Fruit fly (Drosophila melanogaster) whole organism, embryonic: ENCODE data around the gene foxo.
A peak's percentile ranks its signal among the peaks of the same experiment; 100 is the strongest.

Experiments used
- Ada2b ChIP-seq: fragments of 200-800 bp; sonication (Bioruptor generic); IDR thresholded peaks from 2 replicates; pipeline ENCODE4 v1.3.6; 2022; ENCODE audit warnings: missing biosample characterization, missing genetic modification characterization
- CG10543 ChIP-seq: fragments of 200-800 bp; sonication (Bioruptor generic); optimal IDR thresholded peaks from 3 replicates; lab custom pipeline; 2017; ENCODE audit warnings: missing biosample characterization, mild to moderate bottlenecking, missing genetic modification characterization, moderate library complexity
- CG12744 ChIP-seq: fragments of 200-800 bp; sonication (Bioruptor generic); optimal IDR thresholded peaks from 2 replicates; lab custom pipeline; 2016; ENCODE audit warnings: missing biosample characterization, missing genetic modification characterization
- CG12769 ChIP-seq: fragments of 200-800 bp; sonication (Bioruptor generic); optimal IDR thresholded peaks from 2 replicates; lab custom pipeline; 2019; ENCODE audit warnings: missing biosample characterization, mild to moderate bottlenecking, missing genetic modification characterization, moderate library complexity
- CG14667 ChIP-seq: fragments of 200-800 bp; sonication (Bioruptor generic); IDR thresholded peaks from 2 replicates; pipeline ENCODE4 v1.3.6; 2022; ENCODE audit warnings: missing biosample characterization, missing genetic modification characterization
- CG1529 ChIP-seq: fragments of 200-800 bp; sonication (Bioruptor generic); optimal IDR thresholded peaks from 3 replicates; lab custom pipeline; 2018; ENCODE audit warnings: missing biosample characterization, missing genetic modification characterization
- CG18476 ChIP-seq: fragments of 200-800 bp; sonication (Bioruptor generic); optimal IDR thresholded peaks from 2 replicates; lab custom pipeline; 2016; ENCODE audit warnings: missing biosample characterization, mild to moderate bottlenecking, missing genetic modification characterization
- CG2199 ChIP-seq: fragments of 200-800 bp; sonication (Bioruptor generic); IDR thresholded peaks from 3 replicates; pipeline ENCODE4 v1.3.6; 2022; ENCODE audit warnings: missing biosample characterization, missing genetic modification characterization
- CG2678 ChIP-seq: fragments of 200-800 bp; sonication (Bioruptor generic); optimal IDR thresholded peaks from 3 replicates; lab custom pipeline; 2019; ENCODE audit warnings: missing biosample characterization, mild to moderate bottlenecking, missing genetic modification characterization, moderate library complexity
- CG30020 ChIP-seq: fragments of 200-800 bp; optimal IDR thresholded peaks from 2 replicates; lab custom pipeline; 2019; ENCODE audit warnings: missing biosample characterization, mild to moderate bottlenecking, missing genetic modification characterization, moderate library complexity
- CG30403 ChIP-seq: fragments of 200-800 bp; sonication (Bioruptor generic); optimal IDR thresholded peaks from 3 replicates; lab custom pipeline; 2016; ENCODE audit warnings: missing biosample characterization, missing genetic modification characterization
- CG3065 ChIP-seq: fragments of 200-800 bp; sonication (Bioruptor generic); optimal IDR thresholded peaks from 2 replicates; lab custom pipeline; 2016; ENCODE audit warnings: missing biosample characterization, missing genetic modification characterization
- CG3163 ChIP-seq: fragments of 200-800 bp; sonication (Bioruptor generic); optimal IDR thresholded peaks from 3 replicates; lab custom pipeline; 2016; ENCODE audit warnings: missing biosample characterization, missing genetic modification characterization
- CG34376 ChIP-seq: fragments of 200-800 bp; sonication (Bioruptor generic); optimal IDR thresholded peaks from 2 replicates; lab custom pipeline; 2018; ENCODE audit warnings: missing biosample characterization, mild to moderate bottlenecking, missing genetic modification characterization
- CG3847 ChIP-seq: fragments of 200-800 bp; sonication (Bioruptor generic); IDR thresholded peaks from 2 replicates; pipeline ENCODE4 v1.3.6; 2022; ENCODE audit warnings: missing biosample characterization, missing genetic modification characterization
- CG4707 ChIP-seq: fragments of 200-800 bp; sonication (Bioruptor generic); optimal IDR thresholded peaks from 2 replicates; lab custom pipeline; 2018; ENCODE audit warnings: missing biosample characterization, mild to moderate bottlenecking, missing genetic modification characterization, moderate library complexity
- CG7987 ChIP-seq: fragments of 200-800 bp; sonication (Bioruptor generic); optimal IDR thresholded peaks from 2 replicates; lab custom pipeline; 2018; ENCODE audit warnings: missing biosample characterization, mild to moderate bottlenecking, missing genetic modification characterization, moderate library complexity
- HmgD ChIP-seq: fragments of 200-800 bp; sonication (Bioruptor generic); optimal IDR thresholded peaks from 3 replicates; lab custom pipeline; 2016; ENCODE audit warnings: missing biosample characterization, missing genetic modification characterization
- Hr78 ChIP-seq, 2 experiments: fragments of 200-800 bp in 1 of 2; fragments of >200 bp in 1 of 2; sonication (Bioruptor generic) in 1 of 2; optimal IDR thresholded peaks; 2 replicates each; lab custom pipeline; 2017 to 2019; ENCODE audit warnings: missing biosample characterization in 2 of 2, missing genetic modification characterization in 2 of 2, mild to moderate bottlenecking in 1 of 2, moderate library complexity in 1 of 2
- Hsf ChIP-seq: fragments of 200-800 bp; sonication (Bioruptor generic); optimal IDR thresholded peaks from 3 replicates; lab custom pipeline; 2016; ENCODE audit warnings: missing biosample characterization, missing genetic modification characterization
- Kr ChIP-seq: fragments of 200-800 bp; sonication (Bioruptor generic); optimal IDR thresholded peaks from 2 replicates; lab custom pipeline; 2017; ENCODE audit warnings: missing biosample characterization, mild to moderate bottlenecking, missing genetic modification characterization
- Lhr ChIP-seq: fragments of 200-800 bp; sonication (Bioruptor generic); optimal IDR thresholded peaks from 3 replicates; lab custom pipeline; 2017; ENCODE audit warnings: mild to moderate bottlenecking, missing biosample characterization, missing genetic modification reagents, missing genetic modification characterization
- MBD-R2 ChIP-seq: fragments of 200-800 bp; sonication (Bioruptor generic); IDR thresholded peaks from 2 replicates; pipeline ENCODE4 v1.3.6; 2022; ENCODE audit warnings: missing biosample characterization, missing genetic modification characterization
- Meics ChIP-seq: fragments of 200-800 bp; sonication (Bioruptor generic); optimal IDR thresholded peaks from 2 replicates; lab custom pipeline; 2017; ENCODE audit warnings: missing biosample characterization, mild to moderate bottlenecking, missing genetic modification characterization
- Sry-β ChIP-seq: fragments of 200-800 bp; sonication (Bioruptor generic); optimal IDR thresholded peaks from 2 replicates; lab custom pipeline; 2018; ENCODE audit warnings: missing biosample characterization, mild to moderate bottlenecking, missing genetic modification characterization, moderate library complexity
- Ssrp ChIP-seq: fragments of 200-800 bp; sonication (Bioruptor generic); optimal IDR thresholded peaks from 2 replicates; lab custom pipeline; 2018; ENCODE audit warnings: missing biosample characterization, mild to moderate bottlenecking, missing genetic modification characterization, moderate library complexity
- Trl ChIP-seq, 3 experiments: fragments of >200 bp in 2 of 3; fragments of 200-800 bp in 1 of 3; sonication (Bioruptor generic) in 1 of 3; optimal IDR thresholded peaks; 2 replicates in 1 of 3; 3 replicates in 2 of 3; lab custom pipeline; 2016 to 2017; ENCODE audit warnings: missing biosample characterization in 1 of 3, missing genetic modification characterization in 1 of 3
- Vsx1 ChIP-seq: fragments of 200-800 bp; sonication (Bioruptor generic); optimal IDR thresholded peaks from 2 replicates; lab custom pipeline; 2017; ENCODE audit warnings: missing biosample characterization, mild to moderate bottlenecking, missing genetic modification characterization, missing genetic modification reagents
- ap ChIP-seq: fragments of 200-800 bp; sonication (Bioruptor generic); IDR thresholded peaks from 2 replicates; pipeline ENCODE4 v1.3.6; 2022; ENCODE audit warnings: missing biosample characterization, missing genetic modification characterization
- chif ChIP-seq, 2 experiments: fragments of 200-800 bp; sonication (Bioruptor generic); optimal IDR thresholded peaks; 3 replicates each; lab custom pipeline; 2016; ENCODE audit warnings: missing biosample characterization in 2 of 2, missing genetic modification characterization in 2 of 2
- chinmo ChIP-seq: fragments of 200-800 bp; sonication (Bioruptor generic); IDR thresholded peaks from 4 replicates; pipeline ENCODE4 v1.3.6; 2022; ENCODE audit warnings: missing biosample characterization, missing genetic modification characterization; ENCODE audit not compliant: partially characterized antibody
- chn ChIP-seq: fragments of 200-800 bp; sonication (Bioruptor generic); optimal IDR thresholded peaks from 2 replicates; lab custom pipeline; 2016; ENCODE audit warnings: missing biosample characterization, missing genetic modification characterization
- ci ChIP-seq: fragments of 200-800 bp; sonication (Bioruptor generic); IDR thresholded peaks from 3 replicates; pipeline ENCODE4 v1.3.6; 2022; ENCODE audit warnings: missing biosample characterization, missing genetic modification characterization
- danr ChIP-seq: fragments of 200-800 bp; sonication (Bioruptor generic); IDR thresholded peaks from 2 replicates; pipeline ENCODE4 v1.3.6; 2022; ENCODE audit warnings: missing biosample characterization, missing genetic modification characterization
- dmrt99B ChIP-seq: fragments of 200-800 bp; sonication (Bioruptor generic); optimal IDR thresholded peaks from 2 replicates; lab custom pipeline; 2018; ENCODE audit warnings: missing biosample characterization, mild to moderate bottlenecking, missing genetic modification characterization, moderate library complexity
- exex ChIP-seq: fragments of 200-800 bp; sonication (Bioruptor generic); optimal IDR thresholded peaks from 4 replicates; lab custom pipeline; 2018; ENCODE audit warnings: missing biosample characterization, mild to moderate bottlenecking, missing genetic modification characterization, moderate library complexity
- fd64A ChIP-seq: fragments of 200-800 bp; sonication (Bioruptor generic); optimal IDR thresholded peaks from 3 replicates; lab custom pipeline; 2018; ENCODE audit warnings: missing biosample characterization, mild to moderate bottlenecking, missing genetic modification characterization
- grn ChIP-seq: fragments of 200-800 bp; sonication (Bioruptor generic); optimal IDR thresholded peaks from 3 replicates; lab custom pipeline; 2017; ENCODE audit warnings: missing biosample characterization, missing genetic modification characterization
- hbn ChIP-seq: fragments of 200-800 bp; sonication (Bioruptor generic); IDR thresholded peaks from 2 replicates; pipeline ENCODE4 v1.3.6; 2022; ENCODE audit warnings: missing biosample characterization, missing genetic modification characterization; ENCODE audit not compliant: partially characterized antibody
- mirr ChIP-seq: fragments of 200-800 bp; sonication (Bioruptor generic); optimal IDR thresholded peaks from 3 replicates; lab custom pipeline; 2018; ENCODE audit warnings: missing biosample characterization, mild to moderate bottlenecking, missing genetic modification characterization
- odd ChIP-seq: fragments of 200-800 bp; sonication (Bioruptor generic); optimal IDR thresholded peaks from 2 replicates; lab custom pipeline; 2017; ENCODE audit warnings: missing biosample characterization, mild to moderate bottlenecking, missing genetic modification characterization
- sug ChIP-seq: fragments of 200-800 bp; optimal IDR thresholded peaks from 2 replicates; lab custom pipeline; 2019; ENCODE audit warnings: missing biosample characterization, mild to moderate bottlenecking, missing genetic modification characterization, moderate library complexity
- tin ChIP-seq: fragments of 200-800 bp; sonication (Bioruptor generic); optimal IDR thresholded peaks from 3 replicates; lab custom pipeline; 2016; ENCODE audit warnings: missing biosample characterization, missing genetic modification characterization
- tio ChIP-seq: fragments of 200-800 bp; sonication (Bioruptor generic); optimal IDR thresholded peaks from 2 replicates; lab custom pipeline; 2017; ENCODE audit warnings: missing biosample characterization, missing genetic modification characterization, inconsistent platforms
- zf30C ChIP-seq: fragments of 200-800 bp; sonication (Bioruptor generic); optimal IDR thresholded peaks from 3 replicates; lab custom pipeline; 2018; ENCODE audit warnings: missing biosample characterization, mild to moderate bottlenecking, missing genetic modification characterization

The foxo gene

DNA sequence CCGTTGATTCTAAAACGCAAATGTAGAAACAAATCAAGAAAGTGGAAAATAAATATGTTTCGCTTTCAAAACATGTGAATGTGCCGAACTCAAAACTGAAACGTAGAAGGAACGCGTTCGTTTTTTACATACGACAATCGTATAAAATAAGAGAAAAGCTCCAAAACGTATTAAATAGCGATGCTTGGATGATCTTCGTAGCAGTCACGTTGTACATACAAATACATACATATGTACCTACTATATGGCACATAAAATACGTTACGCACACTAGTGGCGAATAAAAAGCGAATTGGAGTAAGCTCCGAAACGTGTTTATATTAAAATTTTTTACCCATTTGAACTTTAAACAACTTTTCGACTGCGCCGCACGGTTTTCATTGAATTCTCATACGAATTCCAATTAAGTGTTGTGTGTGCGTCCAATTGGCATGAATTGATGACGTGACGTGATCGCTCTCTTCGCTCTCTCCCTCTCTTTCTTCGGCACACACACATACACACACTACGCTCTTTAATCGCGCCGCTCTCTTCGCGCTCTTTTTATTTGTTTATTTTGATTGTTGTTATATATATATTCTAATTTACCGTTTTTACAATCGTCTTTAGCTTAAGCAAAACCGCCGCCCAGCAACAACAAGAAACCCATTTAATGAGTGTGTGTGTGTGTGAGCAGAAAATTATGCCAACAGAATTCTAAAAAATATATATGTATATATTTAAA lies 549 bp downstream of the foxo start (continued):
- TF ChIP-seq Sry-β (GFP tag; lab: Kevin White, UChicago), result no peak
- TF ChIP-seq Ada2b (GFP tag; lab: Robert Waterston, UW), result no peak
- TF ChIP-seq zf30C (GFP tag; lab: Kevin White, UChicago), result no peak
- TF ChIP-seq hbn (GFP tag; lab: Robert Waterston, UW), result no peak
- TF ChIP-seq, all 482 proteins: peak for 30

dm6 chr3R:14058531-14059431 lies 2.0 kb downstream of the foxo start:
- TF ChIP-seq Trl (optimal IDR thresholded peaks at IDR 0.05; lab: Kevin White, UChicago), result no peak
- no peak for TF ChIP-seq Trl (GFP tag; optimal IDR thresholded peaks at IDR 0.05; lab: Kevin White, UChicago)
- no peak for TF ChIP-seq CG1529 (GFP tag; lab: Kevin White, UChicago)
- TF ChIP-seq fd64A (GFP tag; lab: Kevin White, UChicago), result no peak
- TF ChIP-seq Ssrp (tag; lab: Kevin White, UChicago), result no peak
- TF ChIP-seq CG3847 (GFP tag; lab: Robert Waterston, UW), result no peak
- TF ChIP-seq CG3065, result no peak
- no peak for TF ChIP-seq ap (GFP tag; lab: Robert Waterston, UW)
- TF ChIP-seq CG18476 (GFP tag; lab: Kevin White, UChicago), result no peak
- TF ChIP-seq MBD-R2, result no peak
- peak; percentile 24 for TF ChIP-seq Vsx1
- no peak for TF ChIP-seq danr (GFP tag; lab: Robert Waterston, UW)
- TF ChIP-seq exex (tag; lab: Kevin White, UChicago), result peak; percentile 72
- TF ChIP-seq CG2199 (GFP tag; lab: Robert Waterston, UW), result 0 out of 3 replicates have a peak, but pooled peaks have one; percentile 11
- TF ChIP-seq ci, result peak; percentile 35; the same call in 1 of the 3 replicates
- no peak for TF ChIP-seq tio (GFP tag; lab: Kevin White, UChicago)
- peak; percentile 92 for TF ChIP-seq sug
- no peak for TF ChIP-seq CG12744 (GFP tag; lab: Kevin White, UChicago)
- no peak for TF ChIP-seq CG30403 (GFP tag; lab: Kevin White, UChicago)
- TF ChIP-seq odd, result no peak
- TF ChIP-seq grn (GFP tag; lab: Kevin White, UChicago), result peak; percentile 70
- 0 out of 4 replicates have a peak, but pooled peaks have one; percentile 66 for TF ChIP-seq chinmo
- TF ChIP-seq dmrt99B, result no peak
- peak; percentile 22 for TF ChIP-seq mirr (GFP tag; lab: Kevin White, UChicago)
- TF ChIP-seq HmgD, result no peak
- peak; percentile 45 for TF ChIP-seq CG3163 (GFP tag; lab: Kevin White, UChicago)
- no peak for TF ChIP-seq Hsf (GFP tag; lab: Kevin White, UChicago)
- peak; percentile 21 for TF ChIP-seq CG2678 (tag; lab: Kevin White, UChicago)
- peak; percentile 31 for TF ChIP-seq CG12769 (tag; lab: Kevin White, UChicago)
- TF ChIP-seq CG7987 (GFP tag; lab: Kevin White, UChicago), result peak; percentile 27
- peak in 1 of 2 experiments; percentile 10 for TF ChIP-seq Hr78 (GFP tag; optimal IDR thresholded peaks at IDR 0.05; lab: Kevin White, UChicago)
- TF ChIP-seq chn (GFP tag; lab: Kevin White, UChicago), result no peak
- TF ChIP-seq CG30020 (tag; lab: Kevin White, UChicago), result no peak
- peak; percentile 76 for TF ChIP-seq CG34376 (GFP tag; lab: Kevin White, UChicago)
- no peak for TF ChIP-seq CG4707 (GFP tag; lab: Kevin White, UChicago)
- TF ChIP-seq chif (GFP tag; optimal IDR thresholded peaks at IDR 0.05; lab: Kevin White, UChicago), result no peak
- peak; percentile 66 for TF ChIP-seq CG10543
- TF ChIP-seq CG14667, result no peak
- no peak for TF ChIP-seq Meics (GFP tag; lab: Kevin White, UChicago)
- TF ChIP-seq Lhr (GFP tag; lab: Kevin White, UChicago), result no peak
- no peak for TF ChIP-seq Kr
- TF ChIP-seq tin (GFP tag; lab: Kevin White, UChicago), result no peak
